Worm (Caenorhabditis elegans) whole organism, L3 larva: ENCODE results near the gene faah-4.

Experiments used
- egl-27 ChIP-seq: sonication (generic microtip); optimal IDR thresholded peaks from 4 replicates; lab custom pipeline; 2017; ENCODE audit warnings: missing biosample characterization, missing genetic modification reagents, missing genetic modification characterization
- elt-2 ChIP-seq: sonication (generic microtip); optimal IDR thresholded peaks from 2 replicates; lab custom pipeline; 2016; ENCODE audit warnings: missing genetic modification reagents, mild to moderate bottlenecking, missing genetic modification characterization, missing compliant biosample characterization
- fkh-10 ChIP-seq: sonication (generic microtip); optimal IDR thresholded peaks from 2 replicates; lab custom pipeline; 2017; ENCODE audit warnings: missing biosample characterization, missing genetic modification reagents, missing genetic modification characterization
- jun-1 ChIP-seq: fragments of 150-350 bp; optimal IDR thresholded peaks from 2 replicates; lab custom pipeline; 2014; ENCODE audit warnings: missing biosample characterization, missing genetic modification reagents, missing genetic modification characterization
- lin-39 ChIP-seq: fragments of 150-350 bp; optimal IDR thresholded peaks from 2 replicates; lab custom pipeline; 2018; ENCODE audit warnings: missing biosample characterization, missing genetic modification reagents, missing genetic modification characterization
- skn-1 ChIP-seq: fragments of 150-350 bp; optimal IDR thresholded peaks from 2 replicates; lab custom pipeline; 2014; ENCODE audit warnings: missing biosample characterization, missing genetic modification characterization
- unc-39 ChIP-seq: sonication (generic microtip); optimal IDR thresholded peaks from 4 replicates; lab custom pipeline; 2017; ENCODE audit warnings: missing biosample characterization, missing genetic modification characterization
- unc-62 ChIP-seq: fragments of 150-350 bp; sonication (generic microtip); optimal IDR thresholded peaks from 4 replicates; lab custom pipeline; 2014; ENCODE audit warnings: missing biosample characterization, missing genetic modification reagents, missing genetic modification characterization
- zag-1 ChIP-seq: fragments of 150-350 bp; optimal IDR thresholded peaks from 2 replicates; lab custom pipeline; 2014; ENCODE audit warnings: missing biosample characterization, missing genetic modification characterization
- ztf-11 ChIP-seq: fragments of 150-350 bp; optimal IDR thresholded peaks from 2 replicates; lab custom pipeline; 2014; ENCODE audit warnings: missing biosample characterization, missing genetic modification characterization
- ztf-4 ChIP-seq: fragments of 150-350 bp; optimal IDR thresholded peaks from 2 replicates; lab custom pipeline; 2014; ENCODE audit warnings: missing biosample characterization, missing genetic modification characterization

ce11 chrIII:11876130-11876529 is 33.5 kb downstream of the faah-4 start:
- no peak for TF ChIP-seq unc-39
- no peak for TF ChIP-seq ztf-4 (tag; lab: Kevin White, UChicago)
- no peak for TF ChIP-seq lin-39 (tag; lab: Kevin White, UChicago)
- no peak for TF ChIP-seq unc-62 (GFP tag; lab: Kevin White, UChicago)
- no peak for TF ChIP-seq jun-1 (tag; lab: Kevin White, UChicago)
- TF ChIP-seq skn-1 = no peak
- TF ChIP-seq ztf-11 (tag; lab: Kevin White, UChicago) = no peak
- no peak for TF ChIP-seq egl-27 (tag; lab: Kevin White, UChicago)
- TF ChIP-seq fkh-10 = no peak
- no peak for TF ChIP-seq zag-1
- TF ChIP-seq elt-2 = no peak
